Worm (Caenorhabditis elegans) whole organism, L4 larva: ENCODE data around the gene tyr-1.

ENCODE experiments used
- F10B5.3 ChIP-seq: sonication (generic microtip); optimal IDR thresholded peaks from 2 replicates; lab custom pipeline; 2016; ENCODE audit warnings: mild to moderate bottlenecking, missing genetic modification characterization, missing compliant biosample characterization
- F26F4.8 ChIP-seq: fragments of 200-800 bp; sonication (Bioruptor generic); conservative IDR thresholded peaks from 2 replicates; pipeline ENCODE4 v1.3.6; 2022; ENCODE audit warnings: missing genetic modification characterization, missing compliant biosample characterization
- F37D6.2 ChIP-seq: sonication (generic microtip); optimal IDR thresholded peaks from 2 replicates; lab custom pipeline; 2016; ENCODE audit warnings: mild to moderate bottlenecking, missing genetic modification characterization, missing compliant biosample characterization
- F44E2.7 ChIP-seq: fragments of 200-800 bp; sonication (Bioruptor generic); IDR thresholded peaks from 2 replicates; pipeline ENCODE4 v2.1.2; 2022; ENCODE audit warnings: missing genetic modification characterization, missing compliant biosample characterization
- F49E8.2 ChIP-seq: sonication (generic microtip); optimal IDR thresholded peaks from 2 replicates; lab custom pipeline; 2016; ENCODE audit warnings: missing compliant biosample characterization, mild to moderate bottlenecking, missing genetic modification characterization, borderline replicate concordance
- T20F7.1 ChIP-seq: fragments of 200-800 bp; sonication (Bioruptor generic); optimal IDR thresholded peaks from 2 replicates; lab custom pipeline; 2018; ENCODE audit warnings: mild to moderate bottlenecking, missing genetic modification characterization, missing compliant biosample characterization
- T26A8.4 ChIP-seq: fragments of 200-800 bp; sonication (Bioruptor generic); IDR thresholded peaks from 2 replicates; pipeline ENCODE4 v1.3.6; 2022; ENCODE audit warnings: missing genetic modification characterization, missing compliant biosample characterization
- Y105C5A.15 ChIP-seq: fragments of 200-800 bp; sonication (Bioruptor generic); IDR thresholded peaks from 2 replicates; pipeline ENCODE4 v1.3.6; 2022; ENCODE audit warnings: missing genetic modification characterization, missing compliant biosample characterization
- Y5F2A.4 ChIP-seq: fragments of 200-800 bp; sonication (Bioruptor generic); optimal IDR thresholded peaks from 2 replicates; lab custom pipeline; 2018; ENCODE audit warnings: mild to moderate bottlenecking, missing genetic modification characterization, missing compliant biosample characterization
- ama-1 ChIP-seq: fragments of 150-350 bp; optimal IDR thresholded peaks from 2 replicates; lab custom pipeline; 2014; ENCODE audit warnings: inconsistent platforms, mixed read lengths
- arid-1 ChIP-seq: fragments of 200-800 bp; sonication (Bioruptor generic); conservative IDR thresholded peaks from 2 replicates; pipeline ENCODE4 v1.3.6; 2022; ENCODE audit warnings: missing genetic modification reagents, missing genetic modification characterization, missing compliant biosample characterization
- attf-4 ChIP-seq: sonication (generic microtip); optimal IDR thresholded peaks from 3 replicates; lab custom pipeline; 2017; ENCODE audit warnings: missing biosample characterization, missing genetic modification characterization
- ceh-32 ChIP-seq: sonication (generic microtip); optimal IDR thresholded peaks from 2 replicates; lab custom pipeline; 2016; ENCODE audit warnings: mild to moderate bottlenecking, missing genetic modification characterization, missing compliant biosample characterization; ENCODE audit not compliant: poor library complexity
- ceh-82 ChIP-seq: sonication (generic microtip); optimal IDR thresholded peaks from 2 replicates; lab custom pipeline; 2017; ENCODE audit warnings: missing biosample characterization, missing genetic modification characterization
- daf-19 ChIP-seq: fragments of 200-800 bp; sonication (Bioruptor generic); conservative IDR thresholded peaks from 2 replicates; pipeline ENCODE4 v1.3.6; 2022; ENCODE audit warnings: missing genetic modification characterization, missing compliant biosample characterization
- daf-8 ChIP-seq: fragments of 200-800 bp; sonication (Bioruptor generic); IDR thresholded peaks from 2 replicates; pipeline ENCODE4 v1.3.6; 2022; ENCODE audit warnings: missing genetic modification characterization, missing compliant biosample characterization
- dmd-6 ChIP-seq: fragments of 200-800 bp; sonication (Bioruptor generic); IDR thresholded peaks from 2 replicates; pipeline ENCODE4 v1.3.6; 2022; ENCODE audit warnings: missing genetic modification reagents, missing genetic modification characterization, missing compliant biosample characterization
- dmd-9 ChIP-seq: fragments of 200-800 bp; sonication (Bioruptor generic); IDR thresholded peaks from 2 replicates; pipeline ENCODE4 v1.3.6; 2022; ENCODE audit warnings: missing genetic modification reagents, missing genetic modification characterization, missing compliant biosample characterization
- egl-43 ChIP-seq: fragments of 200-800 bp; sonication (Bioruptor generic); IDR thresholded peaks from 2 replicates; pipeline ENCODE4 v1.3.6; 2022; ENCODE audit warnings: missing genetic modification reagents, missing genetic modification characterization, missing compliant biosample characterization
- gei-8 ChIP-seq: fragments of 200-800 bp; sonication (Bioruptor generic); optimal IDR thresholded peaks from 2 replicates; lab custom pipeline; 2018; ENCODE audit warnings: mild to moderate bottlenecking, missing genetic modification characterization, missing compliant biosample characterization
- hif-1 ChIP-seq, 2 experiments: sonication (generic microtip); optimal IDR thresholded peaks; 2 replicates each; lab custom pipeline; 2016 to 2017; ENCODE audit warnings: missing compliant biosample characterization in 2 of 2, missing genetic modification characterization in 2 of 2, missing genetic modification reagents in 2 of 2, missing genotype in 2 of 2, mild to moderate bottlenecking in 1 of 2
- hlh-30 ChIP-seq: sonication (generic microtip); optimal IDR thresholded peaks from 2 replicates; lab custom pipeline; 2017; ENCODE audit warnings: antibody characterized with exemption, mild to moderate bottlenecking, missing genetic modification characterization, missing compliant biosample characterization; ENCODE audit not compliant: insufficient read depth
- hmg-1.1 ChIP-seq: fragments of 200-800 bp; sonication (Bioruptor generic); IDR thresholded peaks from 2 replicates; pipeline ENCODE4 v1.3.6; 2022; ENCODE audit warnings: missing genetic modification reagents, missing genetic modification characterization, missing compliant biosample characterization
- jun-1 ChIP-seq: fragments of 150-350 bp; optimal IDR thresholded peaks from 2 replicates; lab custom pipeline; 2014; ENCODE audit warnings: missing biosample characterization, missing genetic modification reagents, missing genetic modification characterization
- lin-29 ChIP-seq: fragments of 200-800 bp; sonication (Bioruptor generic); IDR thresholded peaks from 2 replicates; pipeline ENCODE4 v1.3.6; 2022; ENCODE audit warnings: missing genetic modification reagents, missing genetic modification characterization, missing compliant biosample characterization
- lin-39 ChIP-seq: fragments of 150-350 bp; optimal IDR thresholded peaks from 2 replicates; lab custom pipeline; 2014; ENCODE audit warnings: missing biosample characterization, missing genetic modification reagents, missing genetic modification characterization
- lir-3 ChIP-seq: sonication (generic microtip); optimal IDR thresholded peaks from 2 replicates; lab custom pipeline; 2016; ENCODE audit warnings: mild to moderate bottlenecking, missing genetic modification characterization, missing compliant biosample characterization
- lsy-2 ChIP-seq, 2 experiments: fragments of 150-350 bp in 1 of 2; sonication (generic microtip) in 1 of 2; optimal IDR thresholded peaks; 2 replicates each; lab custom pipeline; 2014 to 2017; ENCODE audit warnings: missing biosample characterization in 2 of 2, missing genetic modification characterization in 2 of 2
- mdl-1 ChIP-seq, 2 experiments: fragments of 150-350 bp in 1 of 2; sonication (generic microtip) in 1 of 2; optimal IDR thresholded peaks; 2 replicates each; lab custom pipeline; 2014 to 2017; ENCODE audit warnings: missing biosample characterization in 2 of 2, missing genetic modification characterization in 2 of 2
- mep-1 ChIP-seq: fragments of 150-350 bp; sonication (generic microtip); optimal IDR thresholded peaks from 3 replicates; lab custom pipeline; 2014; ENCODE audit warnings: missing biosample characterization, missing genetic modification characterization
- mes-2 ChIP-seq: sonication (generic microtip); optimal IDR thresholded peaks from 2 replicates; lab custom pipeline; 2016; ENCODE audit warnings: missing genotype, mild to moderate bottlenecking, missing genetic modification characterization, missing compliant biosample characterization; ENCODE audit not compliant: poor library complexity, severe bottlenecking
- mxl-3 ChIP-seq: fragments of 200-800 bp; sonication (Bioruptor generic); optimal IDR thresholded peaks from 2 replicates; lab custom pipeline; 2018; ENCODE audit warnings: mild to moderate bottlenecking, missing genetic modification characterization, missing compliant biosample characterization
- nhr-10 ChIP-seq: fragments of 150-350 bp; optimal IDR thresholded peaks from 2 replicates; lab custom pipeline; 2014; ENCODE audit warnings: missing biosample characterization, missing genetic modification characterization
- nhr-102 ChIP-seq: sonication (generic microtip); optimal IDR thresholded peaks from 2 replicates; lab custom pipeline; 2016; ENCODE audit warnings: mild to moderate bottlenecking, missing genetic modification characterization, moderate library complexity, missing compliant biosample characterization
- nhr-25 ChIP-seq: sonication (generic microtip); optimal IDR thresholded peaks from 2 replicates; lab custom pipeline; 2017; ENCODE audit warnings: missing genetic modification characterization, mild to moderate bottlenecking, missing compliant biosample characterization, antibody characterized with exemption, moderate library complexity, borderline replicate concordance; ENCODE audit not compliant: insufficient read depth
- nhr-28 ChIP-seq: fragments of 150-350 bp; optimal IDR thresholded peaks from 2 replicates; lab custom pipeline; 2014; ENCODE audit warnings: missing biosample characterization, missing genetic modification characterization
- nhr-41 ChIP-seq: fragments of 200-800 bp; sonication (Bioruptor generic); IDR thresholded peaks from 2 replicates; pipeline ENCODE4 v1.3.6; 2022; ENCODE audit warnings: missing genetic modification reagents, missing genetic modification characterization, missing compliant biosample characterization
- nhr-48 ChIP-seq: sonication (generic microtip); optimal IDR thresholded peaks from 2 replicates; lab custom pipeline; 2016; ENCODE audit warnings: mild to moderate bottlenecking, missing genetic modification characterization, missing compliant biosample characterization
- nhr-6 ChIP-seq: fragments of 150-350 bp; optimal IDR thresholded peaks from 2 replicates; lab custom pipeline; 2014; ENCODE audit warnings: missing biosample characterization, missing genetic modification characterization
- nhr-76 ChIP-seq: fragments of 150-350 bp; optimal IDR thresholded peaks from 2 replicates; lab custom pipeline; 2014; ENCODE audit warnings: missing biosample characterization, missing genetic modification characterization
- pha-4 ChIP-seq, 2 experiments: fragments of 150-350 bp in 1 of 2; fragments of 200-800 bp in 1 of 2; sonication (Bioruptor generic) in 1 of 2; IDR thresholded peaks in 1 of 2; optimal IDR thresholded peaks in 1 of 2; 2 replicates each; pipeline versions ENCODE4 v1.3.6 to Lab custom; 2014 to 2022; ENCODE audit warnings: missing genetic modification characterization in 2 of 2, missing genetic modification reagents in 2 of 2, missing biosample characterization in 1 of 2, missing compliant biosample characterization in 1 of 2
- rbr-2 ChIP-seq: sonication (generic microtip); optimal IDR thresholded peaks from 2 replicates; lab custom pipeline; 2016; ENCODE audit warnings: missing genotype, missing genetic modification characterization, missing compliant biosample characterization
- snpc-4 ChIP-seq: fragments of 150-350 bp; optimal IDR thresholded peaks from 2 replicates; lab custom pipeline; 2014; ENCODE audit warnings: missing biosample characterization, missing genetic modification characterization
- spr-3 ChIP-seq: fragments of 200-800 bp; sonication (Bioruptor generic); optimal IDR thresholded peaks from 2 replicates; lab custom pipeline; 2018; ENCODE audit warnings: mild to moderate bottlenecking, missing genetic modification characterization, missing compliant biosample characterization
- tag-97 ChIP-seq: fragments of 200-800 bp; sonication (Bioruptor generic); IDR thresholded peaks from 2 replicates; pipeline ENCODE4 v1.3.6; 2022; ENCODE audit warnings: missing genetic modification characterization, missing compliant biosample characterization
- unc-130 ChIP-seq: sonication (generic microtip); optimal IDR thresholded peaks from 2 replicates; lab custom pipeline; 2016; ENCODE audit warnings: missing genetic modification reagents, missing genetic modification characterization, missing compliant biosample characterization
- unc-39 ChIP-seq: sonication (generic microtip); optimal IDR thresholded peaks from 2 replicates; lab custom pipeline; 2017; ENCODE audit warnings: missing biosample characterization, missing genetic modification characterization
- ztf-11 ChIP-seq: fragments of 150-350 bp; optimal IDR thresholded peaks from 2 replicates; lab custom pipeline; 2014; ENCODE audit warnings: missing biosample characterization, missing genetic modification characterization
- ztf-7 ChIP-seq: fragments of 150-350 bp; optimal IDR thresholded peaks from 2 replicates; lab custom pipeline; 2014; ENCODE audit warnings: missing biosample characterization, missing genetic modification characterization

The tyr-1 gene

ce11 chrIII:7891573-7892306 is 18.2 kb downstream of the tyr-1 start, which contains the start of the genes ZK688.5 and fahd-1 (continued):
- TF ChIP-seq lin-29 (no peak), gei-8 (GFP tag; lab: Kevin White, UChicago) (no peak), T20F7.1 (peak; percentile 40), spr-3 (GFP tag; lab: Kevin White, UChicago) (no peak), F26F4.8 (GFP tag; lab: Robert Waterston, UW) (no peak), egl-43 (GFP tag; lab: Robert Waterston, UW) (no peak), F37D6.2 (tag; lab: Kevin White, UChicago) (no peak), hlh-30 (tag; lab: Kevin White, UChicago) (peak; percentile 84), hmg-1.1 (GFP tag; lab: Robert Waterston, UW) (peak; percentile 92), mes-2 (tag; lab: Kevin White, UChicago) (peak; percentile 72), ceh-32 (no peak), lin-39 (tag; lab: Kevin White, UChicago) (no peak), dmd-9 (no peak), F49E8.2 (tag; lab: Kevin White, UChicago) (no peak), lsy-2 (tag; optimal IDR thresholded peaks at IDR 0.05; lab: Kevin White, UChicago) (peak; percentile 23 to 67), pha-4 (GFP tag; IDR thresholded peaks at IDR 0.05; lab: Robert Waterston, UW) (no peak; the same call in 1 of the 2 replicates), pha-4 (tag; optimal IDR thresholded peaks at IDR 0.05; lab: Kevin White, UChicago) (peak; percentile 63), dmd-6 (peak; percentile 72), nhr-6 (tag; lab: Kevin White, UChicago) (peak; percentile 47), tag-97 (no peak), unc-130 (GFP tag; lab: Kevin White, UChicago) (no peak), F44E2.7 (GFP tag; lab: Robert Waterston, UW) (no peak), Y105C5A.15 (no peak), ama-1 (lab: Kevin White, UChicago) (no peak), daf-8 (GFP tag; lab: Robert Waterston, UW) (no peak), mdl-1 (tag; optimal IDR thresholded peaks at IDR 0.05; lab: Kevin White, UChicago) (peak; percentile 68 to 94), F10B5.3 (tag; lab: Kevin White, UChicago) (no peak), rbr-2 (tag; lab: Kevin White, UChicago) (peak; percentile 78), nhr-41 (no peak), nhr-102 (tag; lab: Kevin White, UChicago) (peak; percentile 21), hif-1 (tag; optimal IDR thresholded peaks at IDR 0.05; lab: Kevin White, UChicago) (peak in 1 of 2 experiments; percentile 68), unc-39 (tag; lab: Kevin White, UChicago) (no peak), mxl-3 (peak; percentile 98), arid-1 (GFP tag; lab: Robert Waterston, UW) (peak; percentile 47; the same call in 1 of the 2 replicates), daf-19 (no peak), jun-1 (tag; lab: Kevin White, UChicago) (no peak), ceh-82 (tag; lab: Kevin White, UChicago) (no peak), lir-3 (tag; lab: Kevin White, UChicago) (no peak), nhr-28 (tag; lab: Kevin White, UChicago) (peak; percentile 72), ztf-7 (tag; lab: Kevin White, UChicago) (no peak), snpc-4 (tag; lab: Kevin White, UChicago) (no peak), nhr-10 (tag; lab: Kevin White, UChicago) (peak; percentile 45), T26A8.4 (GFP tag; lab: Robert Waterston, UW) (peak; percentile 18; the same call in 1 of the 2 replicates), ztf-11 (tag; lab: Kevin White, UChicago) (no peak), attf-4 (tag; lab: Kevin White, UChicago) (no peak), Y5F2A.4 (GFP tag; lab: Kevin White, UChicago) (no peak), nhr-48 (tag; lab: Kevin White, UChicago) (peak; percentile 31), nhr-25 (tag; lab: Kevin White, UChicago) (peak; percentile 85), nhr-76 (tag; lab: Kevin White, UChicago) (no peak), mep-1 (peak; percentile 88)
